Worm (Caenorhabditis elegans) whole organism, late embryonic: ENCODE data around the gene F23D12.3.

Experiments used
- eyg-1 ChIP-seq: sonication (generic microtip); optimal IDR thresholded peaks from 2 replicates; lab custom pipeline; 2016; ENCODE audit warnings: missing genotype, missing genetic modification characterization, missing compliant biosample characterization
- hlh-6 ChIP-seq: sonication (generic microtip); optimal IDR thresholded peaks from 2 replicates; lab custom pipeline; 2016; ENCODE audit warnings: missing genotype, missing genetic modification characterization, missing compliant biosample characterization

ce11 chrX:14447498-14447897, 5.1 kb downstream of the F23D12.3 start:
- TF ChIP-seq eyg-1 (tag; lab: Kevin White, UChicago), result no peak
- no peak for TF ChIP-seq hlh-6
